Fruit fly (Drosophila melanogaster) whole organism, embryonic: ENCODE measurements around the gene raw.

Source experiments
- Awh ChIP-seq: fragments of 200-800 bp; sonication (Bioruptor generic); IDR thresholded peaks from 2 replicates; pipeline ENCODE4, ENCODE4 v1.3.6; 2022; ENCODE audit warnings: missing biosample characterization, missing genetic modification characterization
- Bdp1 ChIP-seq: fragments of 200-800 bp; sonication (Bioruptor generic); optimal IDR thresholded peaks from 3 replicates; lab custom pipeline; 2016; ENCODE audit warnings: missing biosample characterization, missing genetic modification characterization
- Bgb ChIP-seq: fragments of 200-800 bp; sonication (Bioruptor generic); IDR thresholded peaks from 2 replicates; pipeline ENCODE4 v1.3.6; 2022; ENCODE audit warnings: missing biosample characterization, missing genetic modification characterization; ENCODE audit not compliant: partially characterized antibody
- CG14860 ChIP-seq: fragments of 200-800 bp; sonication (Bioruptor generic); IDR thresholded peaks from 3 replicates; pipeline ENCODE4 v1.3.6; 2022; ENCODE audit warnings: missing biosample characterization, missing genetic modification characterization; ENCODE audit not compliant: partially characterized antibody
- CG16813 ChIP-seq: fragments of 200-800 bp; sonication (Bioruptor generic); IDR thresholded peaks from 3 replicates; pipeline ENCODE4 v1.3.6; 2022; ENCODE audit warnings: missing biosample characterization, missing genetic modification characterization; ENCODE audit not compliant: partially characterized antibody
- CG2678 ChIP-seq: fragments of 200-800 bp; sonication (Bioruptor generic); optimal IDR thresholded peaks from 3 replicates; lab custom pipeline; 2019; ENCODE audit warnings: missing biosample characterization, mild to moderate bottlenecking, missing genetic modification characterization, moderate library complexity
- CG31388 ChIP-seq: fragments of 200-800 bp; sonication (Bioruptor generic); optimal IDR thresholded peaks from 2 replicates; lab custom pipeline; 2016; ENCODE audit warnings: missing biosample characterization, missing genetic modification characterization
- CG3838 ChIP-seq: fragments of 200-800 bp; sonication (Bioruptor generic); optimal IDR thresholded peaks from 3 replicates; lab custom pipeline; 2016; ENCODE audit warnings: missing biosample characterization, missing genetic modification characterization
- CG42726 ChIP-seq: fragments of 200-800 bp; sonication (Bioruptor generic); IDR thresholded peaks from 2 replicates; pipeline ENCODE4 v1.3.6; 2022; ENCODE audit warnings: missing biosample characterization, missing genetic modification characterization; ENCODE audit not compliant: partially characterized antibody
- CG6791 ChIP-seq: fragments of 200-800 bp; sonication (Bioruptor generic); IDR thresholded peaks from 3 replicates; pipeline ENCODE4 v1.3.6; 2022; ENCODE audit warnings: missing biosample characterization, missing genetic modification characterization; ENCODE audit not compliant: partially characterized antibody
- CG7963 ChIP-seq: fragments of 200-800 bp; sonication (Bioruptor generic); IDR thresholded peaks from 3 replicates; pipeline ENCODE4 v1.3.6; 2022; ENCODE audit warnings: missing biosample characterization, missing genetic modification characterization; ENCODE audit not compliant: partially characterized antibody
- CG8290 ChIP-seq, 3 experiments: fragments of 200-800 bp; sonication (Bioruptor generic); optimal IDR thresholded peaks; 2 replicates each; lab custom pipeline; 2016 to 2019; ENCODE audit warnings: missing biosample characterization in 3 of 3, missing genetic modification characterization in 3 of 3, mild to moderate bottlenecking in 2 of 3, moderate library complexity in 1 of 3
- CG8944 ChIP-seq: fragments of 200-800 bp; sonication (Bioruptor generic); optimal IDR thresholded peaks from 3 replicates; lab custom pipeline; 2016; ENCODE audit warnings: missing biosample characterization, missing genetic modification characterization
- CG9797 ChIP-seq: fragments of 200-800 bp; sonication (Bioruptor generic); optimal IDR thresholded peaks from 3 replicates; lab custom pipeline; 2018; ENCODE audit warnings: missing biosample characterization, mild to moderate bottlenecking, missing genetic modification characterization
- CrebB ChIP-seq: fragments of 200-800 bp; sonication (Bioruptor generic); optimal IDR thresholded peaks from 3 replicates; lab custom pipeline; 2018; ENCODE audit warnings: missing biosample characterization, mild to moderate bottlenecking, missing genetic modification characterization
- Dref ChIP-seq: fragments of 200-800 bp; sonication (Bioruptor generic); IDR thresholded peaks from 2 replicates; pipeline ENCODE4 v1.3.6; 2022; ENCODE audit warnings: missing biosample characterization, missing genetic modification characterization
- E2f1 ChIP-seq: fragments of 200-800 bp; sonication (Bioruptor generic); IDR thresholded peaks from 2 replicates; pipeline ENCODE4 v1.3.6; 2022; ENCODE audit warnings: missing biosample characterization, missing genetic modification characterization
- HLH3B ChIP-seq: fragments of 200-800 bp; sonication (Bioruptor generic); IDR thresholded peaks from 2 replicates; pipeline ENCODE4 v1.3.6; 2022; ENCODE audit warnings: missing biosample characterization, missing genetic modification characterization
- HLH4C ChIP-seq: fragments of 200-800 bp; sonication (Bioruptor generic); IDR thresholded peaks from 3 replicates; pipeline ENCODE4 v1.3.6; 2022; ENCODE audit warnings: missing biosample characterization, missing genetic modification characterization; ENCODE audit not compliant: partially characterized antibody
- Hr51 ChIP-seq, 2 experiments: fragments of 200-800 bp; sonication (Bioruptor generic); optimal IDR thresholded peaks; 2 replicates in 1 of 2; 3 replicates in 1 of 2; lab custom pipeline; 2016 to 2018; ENCODE audit warnings: missing biosample characterization in 2 of 2, missing genetic modification characterization in 2 of 2, mild to moderate bottlenecking in 1 of 2, moderate library complexity in 1 of 2
- Hsf ChIP-seq: fragments of 200-800 bp; sonication (Bioruptor generic); optimal IDR thresholded peaks from 3 replicates; lab custom pipeline; 2016; ENCODE audit warnings: missing biosample characterization, missing genetic modification characterization
- Nf-YC ChIP-seq: fragments of 200-800 bp; optimal IDR thresholded peaks from 3 replicates; lab custom pipeline; 2019; ENCODE audit warnings: missing biosample characterization, mild to moderate bottlenecking, missing genetic modification characterization, moderate library complexity
- Oli ChIP-seq: fragments of 200-800 bp; sonication (Bioruptor generic); optimal IDR thresholded peaks from 2 replicates; lab custom pipeline; 2018; ENCODE audit warnings: missing biosample characterization, mild to moderate bottlenecking, missing genetic modification characterization, moderate library complexity
- Opbp ChIP-seq: fragments of 200-800 bp; sonication (Bioruptor generic); IDR thresholded peaks from 3 replicates; pipeline ENCODE4 v1.3.6; 2022; ENCODE audit warnings: missing biosample characterization, missing genetic modification characterization; ENCODE audit not compliant: partially characterized antibody
- Scr ChIP-seq: fragments of 200-800 bp; sonication (Bioruptor generic); IDR thresholded peaks from 2 replicates; pipeline ENCODE4 v1.3.6; 2022; ENCODE audit warnings: missing biosample characterization, missing genetic modification characterization; ENCODE audit not compliant: partially characterized antibody
- amos ChIP-seq: fragments of 200-800 bp; sonication (Bioruptor generic); IDR thresholded peaks from 2 replicates; pipeline ENCODE4 v1.3.6; 2022; ENCODE audit warnings: missing biosample characterization, missing genetic modification characterization; ENCODE audit not compliant: partially characterized antibody
- ap ChIP-seq: fragments of 200-800 bp; sonication (Bioruptor generic); IDR thresholded peaks from 2 replicates; pipeline ENCODE4 v1.3.6; 2022; ENCODE audit warnings: missing biosample characterization, missing genetic modification characterization
- ato ChIP-seq: fragments of 200-800 bp; sonication (Bioruptor generic); IDR thresholded peaks from 2 replicates; pipeline ENCODE4 v1.3.6; 2022; ENCODE audit warnings: missing biosample characterization, missing genetic modification characterization; ENCODE audit not compliant: partially characterized antibody
- bbx ChIP-seq: fragments of 200-800 bp; sonication (Bioruptor generic); IDR thresholded peaks from 2 replicates; pipeline ENCODE4 v1.3.6; 2022; ENCODE audit warnings: missing biosample characterization, missing genetic modification characterization; ENCODE audit not compliant: partially characterized antibody
- cas ChIP-seq: fragments of 200-800 bp; sonication (Bioruptor generic); IDR thresholded peaks from 2 replicates; pipeline ENCODE4 v1.3.6; 2022; ENCODE audit warnings: missing biosample characterization, missing genetic modification characterization
- dysf ChIP-seq: fragments of 200-800 bp; sonication (Bioruptor generic); IDR thresholded peaks from 3 replicates; pipeline ENCODE4 v1.3.6; 2022; ENCODE audit warnings: missing biosample characterization, missing genetic modification characterization
- ken ChIP-seq: fragments of 200-800 bp; sonication (Bioruptor generic); IDR thresholded peaks from 3 replicates; pipeline ENCODE4 v1.3.6; 2022; ENCODE audit warnings: missing biosample characterization, missing genetic modification characterization
- knrl ChIP-seq: fragments of 200-800 bp; sonication (Bioruptor generic); IDR thresholded peaks from 3 replicates; pipeline ENCODE4 v1.3.6; 2022; ENCODE audit warnings: missing biosample characterization, missing genetic modification characterization; ENCODE audit not compliant: partially characterized antibody
- nerfin-2 ChIP-seq: fragments of 200-800 bp; sonication (Bioruptor generic); IDR thresholded peaks from 2 replicates; pipeline ENCODE4 v1.3.6; 2022; ENCODE audit warnings: missing biosample characterization, missing genetic modification characterization; ENCODE audit not compliant: partially characterized antibody
- pfk ChIP-seq: fragments of 200-800 bp; sonication (Bioruptor generic); optimal IDR thresholded peaks from 2 replicates; lab custom pipeline; 2018; ENCODE audit warnings: missing biosample characterization, mild to moderate bottlenecking, missing genetic modification characterization, moderate library complexity
- ro ChIP-seq: fragments of 200-800 bp; sonication (Bioruptor generic); IDR thresholded peaks from 2 replicates; pipeline ENCODE4 v1.3.6; 2022; ENCODE audit warnings: missing biosample characterization, missing genetic modification characterization
- sens ChIP-seq: fragments of 200-800 bp; sonication (Bioruptor generic); peaks from one replicate; lab custom pipeline; 2016; ENCODE audit warnings: missing biosample characterization, missing genetic modification characterization
- shn ChIP-seq: fragments of 200-800 bp; sonication (Bioruptor generic); optimal IDR thresholded peaks from 3 replicates; lab custom pipeline; 2016; ENCODE audit warnings: missing biosample characterization, missing genetic modification characterization
- vnd ChIP-seq: fragments of 200-800 bp; sonication (Bioruptor generic); IDR thresholded peaks from 3 replicates; pipeline ENCODE4 v1.3.6; 2022; ENCODE audit warnings: missing biosample characterization, missing genetic modification characterization; ENCODE audit not compliant: partially characterized antibody
- wek ChIP-seq: fragments of 200-800 bp; sonication (Bioruptor generic); optimal IDR thresholded peaks from 3 replicates; lab custom pipeline; 2018; ENCODE audit warnings: missing biosample characterization, mild to moderate bottlenecking, missing genetic modification characterization, moderate library complexity

raw gene

DNA sequence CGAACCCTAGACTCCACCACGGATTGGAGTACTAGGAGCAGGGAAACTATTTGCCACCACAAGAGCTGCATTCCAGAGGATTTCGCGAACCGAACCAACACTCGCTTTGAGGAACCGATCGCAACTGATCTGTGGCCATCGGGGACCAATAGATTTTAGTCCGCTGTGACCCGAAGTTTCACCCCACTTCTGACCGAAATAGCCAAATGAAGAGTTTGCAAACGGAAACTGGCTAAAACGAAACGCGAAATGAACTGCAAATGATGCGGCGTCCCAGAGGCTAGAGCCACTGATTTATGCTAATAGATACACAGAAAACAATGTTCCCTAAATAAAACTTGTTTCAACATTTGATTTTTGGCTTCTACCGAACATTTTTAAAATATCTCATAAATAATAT is 60.7 kb downstream of the raw start, which contains the start of gene CG9287:
TSS of gene CG9287 (minus strand) at position 101 of the 400 bp plus-strand sequence.
- TF ChIP-seq wek (GFP tag; lab: Kevin White, UChicago), result no peak
- 0 out of 2 replicates have a peak, but pooled peaks have one; percentile 14 for TF ChIP-seq ap (GFP tag; lab: Robert Waterston, UW)

DNA sequence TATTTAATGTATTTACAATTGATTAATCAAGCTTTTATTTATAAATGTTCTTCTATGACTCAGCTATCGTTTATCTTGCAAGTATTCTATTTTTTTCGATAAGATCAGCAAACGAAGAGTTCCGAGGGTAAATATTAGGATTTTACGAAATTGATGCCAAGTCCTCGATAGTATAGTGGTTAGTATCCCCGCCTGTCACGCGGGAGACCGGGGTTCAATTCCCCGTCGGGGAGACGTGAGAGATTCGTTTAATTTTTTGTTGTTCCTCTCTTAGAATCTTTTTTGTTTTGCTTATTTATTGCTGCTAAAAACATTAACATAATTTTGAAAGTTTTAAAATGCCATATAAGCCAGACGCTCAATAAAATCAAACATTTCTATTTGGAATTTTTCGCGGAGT is 61.5 kb downstream of the raw start:
- TF ChIP-seq nerfin-2 (GFP tag; lab: Robert Waterston, UW), result peak; percentile 61
- TF ChIP-seq Opbp (GFP tag; lab: Robert Waterston, UW), result peak; percentile 75; the same call in 2 of the 3 replicates
- TF ChIP-seq Scr (GFP tag; lab: Robert Waterston, UW), result peak; percentile 59
- TF ChIP-seq CG14860 (GFP tag; lab: Robert Waterston, UW), result peak; percentile 46
- peak; percentile 44 for TF ChIP-seq sens (GFP tag; lab: Kevin White, UChicago)
- no peak for TF ChIP-seq shn (GFP tag; lab: Kevin White, UChicago)
- TF ChIP-seq Nf-YC (tag; lab: Kevin White, UChicago), result no peak
- no peak for TF ChIP-seq HLH3B (GFP tag; lab: Robert Waterston, UW)
- TF ChIP-seq ro (GFP tag; lab: Robert Waterston, UW), result no peak
- peak; percentile 47; the same call in 1 of the 2 replicates for TF ChIP-seq ato (GFP tag; lab: Robert Waterston, UW)
- TF ChIP-seq CG7963 (GFP tag; lab: Robert Waterston, UW), result peak; percentile 68
- TF ChIP-seq CG8944, result no peak
- TF ChIP-seq CG16813, result peak; percentile 85
- TF ChIP-seq knrl (GFP tag; lab: Robert Waterston, UW), result peak; percentile 28; the same call in 1 of the 3 replicates
- peak; percentile 47; the same call in 1 of the 2 replicates for TF ChIP-seq bbx (GFP tag; lab: Robert Waterston, UW)
- peak; percentile 97 for TF ChIP-seq Bdp1 (GFP tag; lab: Kevin White, UChicago)
- TF ChIP-seq HLH4C (GFP tag; lab: Robert Waterston, UW), result peak; percentile 55; the same call in 2 of the 3 replicates
- peak; percentile 80; the same call in 1 of the 2 replicates for TF ChIP-seq amos
- TF ChIP-seq E2f1 (GFP tag; lab: Robert Waterston, UW), result no peak
- peak; percentile 52; the same call in 1 of the 2 replicates for TF ChIP-seq CG42726 (GFP tag; lab: Robert Waterston, UW)
- TF ChIP-seq dysf (GFP tag; lab: Robert Waterston, UW), result no peak
- TF ChIP-seq CG8290 (GFP tag; optimal IDR thresholded peaks at IDR 0.05; lab: Kevin White, UChicago), result peak; percentile 22
- TF ChIP-seq CG8290 (tag; optimal IDR thresholded peaks at IDR 0.05; lab: Kevin White, UChicago), result no peak
- TF ChIP-seq Hsf (GFP tag; lab: Kevin White, UChicago), result no peak
- TF ChIP-seq vnd, result peak; percentile 43; the same call in 1 of the 3 replicates
- peak; percentile 62 for TF ChIP-seq Bgb (GFP tag; lab: Robert Waterston, UW)
- TF ChIP-seq CG6791 (GFP tag; lab: Robert Waterston, UW), result peak; percentile 87
- TF ChIP-seq CG31388 (GFP tag; lab: Kevin White, UChicago), result no peak

DNA sequence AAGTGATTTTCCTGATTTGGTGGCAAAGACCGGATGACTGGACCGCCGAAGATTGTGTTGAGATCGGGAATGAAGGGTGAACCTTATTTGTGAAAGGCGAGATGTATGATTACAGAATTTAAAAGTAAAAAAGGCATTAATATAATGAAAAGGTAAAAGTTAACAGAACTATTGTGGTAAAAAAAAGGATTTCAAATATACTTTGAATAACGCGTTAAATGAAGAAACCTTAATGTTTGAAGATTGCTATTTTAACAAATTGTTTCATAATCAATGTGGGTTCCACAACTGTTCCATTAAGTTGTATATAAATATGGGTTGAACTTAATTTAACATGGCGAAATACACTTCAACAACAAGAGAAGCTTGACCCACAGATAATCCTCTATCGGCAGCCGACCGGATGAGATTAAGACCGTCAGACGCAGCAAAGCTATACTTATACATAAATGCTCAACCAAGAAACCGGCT is 68.1 kb downstream of the raw start, which contains the start of gene Glt:
TSS of gene Glt (plus strand) at position 421 of the 471 bp plus-strand sequence.
- TF ChIP-seq Dref (GFP tag; lab: Robert Waterston, UW) (no peak), Awh (GFP tag; lab: Robert Waterston, UW) (no peak), CG2678 (tag; lab: Kevin White, UChicago) (no peak), cas (GFP tag; lab: Robert Waterston, UW) (no peak), Oli (tag; lab: Kevin White, UChicago) (no peak), CG9797 (no peak), Hr51 (GFP tag; optimal IDR thresholded peaks at IDR 0.05; lab: Kevin White, UChicago) (no peak), HLH4C (GFP tag; lab: Robert Waterston, UW) (no peak), pfk (GFP tag; lab: Kevin White, UChicago) (no peak), CrebB (tag; lab: Kevin White, UChicago) (no peak), ken (no peak), CG3838 (no peak)
